Fruit fly (Drosophila melanogaster): ENCODE measurements around the gene ort.
A peak's percentile ranks its signal among the peaks of the same experiment; 100 is the strongest.

ort gene

dm6 chr3R:19648289-19648916, 11.1 kb upstream of the ort start, which contains the start of the genes CG6195 and CG31220 (continued):
- TF ChIP-seq Dek (tag; optimal IDR thresholded peaks at IDR 0.05) (peak; percentile 44), HLH54F (GFP tag; optimal IDR thresholded peaks at IDR 0.05) (no peak), H15 (GFP tag; IDR thresholded peaks at IDR 0.05) (0 out of 3 replicates have a peak, but pooled peaks have one; percentile 6), CG3407 (GFP tag; optimal IDR thresholded peaks at IDR 0.05) (no peak), chn (GFP tag; optimal IDR thresholded peaks at IDR 0.05) (peak; percentile 21), zfh2 (GFP tag; optimal IDR thresholded peaks at IDR 0.05) (peak; percentile 24), CG11504 (tag; optimal IDR thresholded peaks at IDR 0.05) (no peak), zfh1 (GFP tag; IDR thresholded peaks at IDR 0.05) (no peak), Hsf (GFP tag; optimal IDR thresholded peaks at IDR 0.05) (peak; percentile 14), Awh (GFP tag; IDR thresholded peaks at IDR 0.05) (0 out of 2 replicates have a peak, but pooled peaks have one; percentile 20), crp (GFP tag; optimal IDR thresholded peaks at IDR 0.05) (peak; percentile 80 to 98), Dad (GFP tag; optimal IDR thresholded peaks at IDR 0.05) (peak; percentile 2), CG17328 (GFP tag; IDR thresholded peaks at IDR 0.05) (0 out of 2 replicates have a peak, but pooled peaks have one; percentile 24), NC2β (GFP tag; optimal IDR thresholded peaks at IDR 0.05) (peak; percentile 34), grn (GFP tag; optimal IDR thresholded peaks at IDR 0.05) (no peak), klu (GFP tag; IDR thresholded peaks at IDR 0.05) (no peak), Nf-YC (tag; optimal IDR thresholded peaks at IDR 0.05) (peak; percentile 5), CG5180 (GFP tag; optimal IDR thresholded peaks at IDR 0.05) (no peak), CG7987 (GFP tag; optimal IDR thresholded peaks at IDR 0.05) (no peak), CG8290 (GFP tag; optimal IDR thresholded peaks at IDR 0.05) (peak; percentile 30), CG8290 (tag; optimal IDR thresholded peaks at IDR 0.05) (no peak), dmrt99B (tag; optimal IDR thresholded peaks at IDR 0.05) (no peak), lov (optimal IDR thresholded peaks at IDR 0.05) (no peak), lov (GFP tag; IDR thresholded peaks at IDR 0.05) (no peak), Mad (GFP tag; optimal IDR thresholded peaks at IDR 0.05) (no peak), Med (GFP tag) (peak; percentile 90), CG10431 (GFP tag; optimal IDR thresholded peaks at IDR 0.05) (peak; percentile 17), zen2 (GFP tag; IDR thresholded peaks at IDR 0.05; ENCODE audit: partially characterized antibody) (no peak), CG14667 (GFP tag; IDR thresholded peaks at IDR 0.05) (no peak), CG6175 (GFP tag; IDR thresholded peaks at IDR 0.05) (no peak), CG17186 (GFP tag; optimal IDR thresholded peaks at IDR 0.05) (peak; percentile 14), ase (GFP tag; IDR thresholded peaks at IDR 0.05) (no peak), tx (GFP tag; optimal IDR thresholded peaks at IDR 0.05) (peak; percentile 11), prd (optimal IDR thresholded peaks at IDR 0.05) (no peak), prd (GFP tag; IDR thresholded peaks at IDR 0.05) (no peak), ewg (GFP tag; optimal IDR thresholded peaks at IDR 0.05) (peak; percentile 40), CG10267 (tag; optimal IDR thresholded peaks at IDR 0.05) (peak; percentile 26), hbn (GFP tag; IDR thresholded peaks at IDR 0.05; ENCODE audit: partially characterized antibody) (peak; percentile 33; the same call in 1 of the 2 replicates), scrt (GFP tag; optimal IDR thresholded peaks at IDR 0.05) (no peak), ind (GFP tag; optimal IDR thresholded peaks at IDR 0.05) (no peak), ERR (GFP tag; optimal IDR thresholded peaks at IDR 0.05) (no peak), h (optimal IDR thresholded peaks at IDR 0.05) (no peak), CG12155 (GFP tag; optimal IDR thresholded peaks at IDR 0.05) (no peak), Camta (GFP tag; optimal IDR thresholded peaks at IDR 0.05) (peak; percentile 23), Pdp1 (GFP tag; optimal IDR thresholded peaks at IDR 0.05) (peak; percentile 12 to 65), CG7357 (GFP tag; IDR thresholded peaks at IDR 0.05) (no peak), ro (GFP tag; IDR thresholded peaks at IDR 0.05) (no peak), cwo (GFP tag; optimal IDR thresholded peaks at IDR 0.05) (no peak), mam (GFP tag; optimal IDR thresholded peaks at IDR 0.05) (no peak), CG1647 (GFP tag; optimal IDR thresholded peaks at IDR 0.05) (no peak), CG10274 (GFP tag; optimal IDR thresholded peaks at IDR 0.05) (no peak)
